Fruit fly (Drosophila melanogaster) whole organism, embryonic: ENCODE results near the gene bmm.

ENCODE experiments used
- Abd-B ChIP-seq: fragments of 200-800 bp; sonication (Bioruptor generic); optimal IDR thresholded peaks from 2 replicates; lab custom pipeline; 2018; ENCODE audit warnings: missing biosample characterization, mild to moderate bottlenecking, missing genetic modification characterization, moderate library complexity
- Ada2b ChIP-seq: fragments of 200-800 bp; sonication (Bioruptor generic); IDR thresholded peaks from 2 replicates; pipeline ENCODE4 v1.3.6; 2022; ENCODE audit warnings: missing biosample characterization, missing genetic modification characterization
- Aef1 ChIP-seq: fragments of 200-800 bp; sonication (Bioruptor generic); IDR thresholded peaks from 3 replicates; pipeline ENCODE4 v1.3.6; 2022; ENCODE audit warnings: missing biosample characterization, missing genetic modification characterization
- Asciz ChIP-seq: fragments of 200-800 bp; sonication (Bioruptor generic); optimal IDR thresholded peaks from 2 replicates; lab custom pipeline; 2017; ENCODE audit warnings: missing biosample characterization, mild to moderate bottlenecking, missing genetic modification characterization, missing genetic modification reagents
- Blimp-1 ChIP-seq: fragments of 200-800 bp; sonication (Bioruptor generic); optimal IDR thresholded peaks from 3 replicates; lab custom pipeline; 2018; ENCODE audit warnings: missing biosample characterization, missing genetic modification characterization, mild to moderate bottlenecking, moderate library complexity, missing genetic modification reagents
- CG10274 ChIP-seq: fragments of 200-800 bp; sonication (Bioruptor generic); optimal IDR thresholded peaks from 3 replicates; lab custom pipeline; 2017; ENCODE audit warnings: missing biosample characterization, mild to moderate bottlenecking, missing genetic modification characterization
- CG11085 ChIP-seq: fragments of 200-800 bp; sonication (Bioruptor generic); IDR thresholded peaks from 2 replicates; pipeline ENCODE4 v1.3.6; 2022; ENCODE audit warnings: missing biosample characterization, missing genetic modification characterization
- CG12155 ChIP-seq: fragments of 200-800 bp; sonication (Bioruptor generic); optimal IDR thresholded peaks from 3 replicates; lab custom pipeline; 2016; ENCODE audit warnings: missing biosample characterization, missing genetic modification characterization
- CG1233 ChIP-seq: fragments of 200-800 bp; sonication (Bioruptor generic); optimal IDR thresholded peaks from 4 replicates; lab custom pipeline; 2018; ENCODE audit warnings: missing biosample characterization, mild to moderate bottlenecking, missing genetic modification characterization
- CG12391 ChIP-seq: fragments of 200-800 bp; sonication (Bioruptor generic); optimal IDR thresholded peaks from 3 replicates; lab custom pipeline; 2018; ENCODE audit warnings: missing biosample characterization, mild to moderate bottlenecking, missing genetic modification characterization, moderate library complexity
- CG13287 ChIP-seq: fragments of 200-800 bp; sonication (Bioruptor generic); IDR thresholded peaks from 2 replicates; pipeline ENCODE4 v1.3.6; 2022; ENCODE audit warnings: missing biosample characterization, missing genetic modification characterization; ENCODE audit not compliant: partially characterized antibody
- CG13424 ChIP-seq: fragments of 200-800 bp; sonication (Bioruptor generic); optimal IDR thresholded peaks from 2 replicates; lab custom pipeline; 2019; ENCODE audit warnings: missing biosample characterization, mild to moderate bottlenecking, missing genetic modification characterization, moderate library complexity
- CG14710 ChIP-seq: fragments of 200-800 bp; sonication (Bioruptor generic); optimal IDR thresholded peaks from 3 replicates; lab custom pipeline; 2019; ENCODE audit warnings: missing biosample characterization, mild to moderate bottlenecking, missing genetic modification characterization, moderate library complexity
- CG1603 ChIP-seq: fragments of 200-800 bp; sonication (Bioruptor generic); optimal IDR thresholded peaks from 2 replicates; lab custom pipeline; 2019; ENCODE audit warnings: missing biosample characterization, mild to moderate bottlenecking, missing genetic modification characterization, moderate library complexity
- CG17829 ChIP-seq: fragments of 200-800 bp; optimal IDR thresholded peaks from 2 replicates; lab custom pipeline; 2019; ENCODE audit warnings: missing biosample characterization, mild to moderate bottlenecking, missing genetic modification characterization, moderate library complexity
- CG1792 ChIP-seq: fragments of 200-800 bp; sonication (Bioruptor generic); optimal IDR thresholded peaks from 2 replicates; lab custom pipeline; 2016; ENCODE audit warnings: missing biosample characterization, missing genetic modification characterization
- CG2712 ChIP-seq: fragments of 200-800 bp; optimal IDR thresholded peaks from 3 replicates; lab custom pipeline; 2019; ENCODE audit warnings: missing biosample characterization, mild to moderate bottlenecking, missing genetic modification characterization, moderate library complexity
- CG2875 ChIP-seq: fragments of 200-800 bp; sonication (Bioruptor generic); optimal IDR thresholded peaks from 2 replicates; lab custom pipeline; 2017; ENCODE audit warnings: missing biosample characterization, mild to moderate bottlenecking, missing genetic modification characterization, missing genetic modification reagents
- CG30431 ChIP-seq: fragments of 200-800 bp; sonication (Bioruptor generic); optimal IDR thresholded peaks from 2 replicates; lab custom pipeline; 2017; ENCODE audit warnings: missing biosample characterization, missing genetic modification characterization
- CG33557 ChIP-seq: fragments of 200-800 bp; sonication (Bioruptor generic); optimal IDR thresholded peaks from 2 replicates; lab custom pipeline; 2019; ENCODE audit warnings: missing biosample characterization, mild to moderate bottlenecking, missing genetic modification characterization, moderate library complexity
- CG6791 ChIP-seq: fragments of 200-800 bp; sonication (Bioruptor generic); IDR thresholded peaks from 3 replicates; pipeline ENCODE4 v1.3.6; 2022; ENCODE audit warnings: missing biosample characterization, missing genetic modification characterization; ENCODE audit not compliant: partially characterized antibody
- CG9727 ChIP-seq: fragments of 200-800 bp; sonication (Bioruptor generic); optimal IDR thresholded peaks from 3 replicates; lab custom pipeline; 2017; ENCODE audit warnings: missing biosample characterization, mild to moderate bottlenecking, missing genetic modification characterization
- Chrac-16 ChIP-seq: fragments of 200-800 bp; sonication (Bioruptor generic); optimal IDR thresholded peaks from 3 replicates; lab custom pipeline; 2016; ENCODE audit warnings: missing biosample characterization, missing genetic modification characterization
- CrebB ChIP-seq: fragments of 200-800 bp; sonication (Bioruptor generic); optimal IDR thresholded peaks from 3 replicates; lab custom pipeline; 2018; ENCODE audit warnings: missing biosample characterization, mild to moderate bottlenecking, missing genetic modification characterization
- D19A ChIP-seq: fragments of 200-800 bp; optimal IDR thresholded peaks from 3 replicates; lab custom pipeline; 2019; ENCODE audit warnings: missing biosample characterization, mild to moderate bottlenecking, missing genetic modification characterization, moderate library complexity
- HLH4C ChIP-seq: fragments of 200-800 bp; sonication (Bioruptor generic); IDR thresholded peaks from 3 replicates; pipeline ENCODE4 v1.3.6; 2022; ENCODE audit warnings: missing biosample characterization, missing genetic modification characterization; ENCODE audit not compliant: partially characterized antibody
- Hsf ChIP-seq: fragments of 200-800 bp; sonication (Bioruptor generic); optimal IDR thresholded peaks from 3 replicates; lab custom pipeline; 2016; ENCODE audit warnings: missing biosample characterization, missing genetic modification characterization
- Rfx ChIP-seq: fragments of 200-800 bp; sonication (Bioruptor generic); IDR thresholded peaks from 2 replicates; pipeline ENCODE4 v1.3.6; 2022; ENCODE audit warnings: missing biosample characterization, missing genetic modification characterization
- Spps ChIP-seq: fragments of 200-800 bp; sonication (Bioruptor generic); optimal IDR thresholded peaks from 2 replicates; lab custom pipeline; 2018; ENCODE audit warnings: missing biosample characterization, mild to moderate bottlenecking, missing genetic modification characterization
- ab ChIP-seq: fragments of 200-800 bp; sonication (Bioruptor generic); optimal IDR thresholded peaks from 2 replicates; lab custom pipeline; 2016; ENCODE audit warnings: missing biosample characterization, missing genetic modification characterization
- ac ChIP-seq: fragments of 200-800 bp; sonication (Bioruptor generic); optimal IDR thresholded peaks from 3 replicates; lab custom pipeline; 2017; ENCODE audit warnings: missing biosample characterization, mild to moderate bottlenecking, missing genetic modification characterization
- cg ChIP-seq: fragments of 200-800 bp; sonication (Bioruptor generic); optimal IDR thresholded peaks from 3 replicates; lab custom pipeline; 2019; ENCODE audit warnings: missing biosample characterization, mild to moderate bottlenecking, missing genetic modification characterization, moderate library complexity
- dati ChIP-seq: fragments of 200-800 bp; sonication (Bioruptor generic); IDR thresholded peaks from 2 replicates; pipeline ENCODE4 v1.3.6; 2022; ENCODE audit warnings: missing biosample characterization, missing genetic modification characterization
- en ChIP-seq: fragments of 200-800 bp; sonication (Bioruptor generic); optimal IDR thresholded peaks from 2 replicates; lab custom pipeline; 2016; ENCODE audit warnings: missing biosample characterization, missing genetic modification characterization
- ftz-f1 ChIP-seq: fragments of 200-800 bp; sonication (Bioruptor generic); optimal IDR thresholded peaks from 2 replicates; lab custom pipeline; 2016; ENCODE audit warnings: missing biosample characterization, missing genetic modification characterization
- gro ChIP-seq: fragments of 200-800 bp; sonication (Bioruptor generic); optimal IDR thresholded peaks from 2 replicates; lab custom pipeline; 2016; ENCODE audit warnings: missing biosample characterization, missing genetic modification characterization
- gt ChIP-seq: fragments of 200-800 bp; sonication (Bioruptor generic); IDR thresholded peaks from 2 replicates; pipeline ENCODE4 v1.3.6; 2022; ENCODE audit warnings: missing biosample characterization, missing genetic modification characterization
- h ChIP-seq: fragments of >200 bp; optimal IDR thresholded peaks from 2 replicates; lab custom pipeline; 2017
- hb ChIP-seq: fragments of 200-800 bp; sonication (Bioruptor generic); IDR thresholded peaks from 3 replicates; pipeline ENCODE4 v1.3.6; 2022; ENCODE audit warnings: missing biosample characterization, missing genetic modification characterization; ENCODE audit not compliant: partially characterized antibody
- jigr1 ChIP-seq: fragments of 200-800 bp; sonication (Bioruptor generic); IDR thresholded peaks from 3 replicates; pipeline ENCODE4 v1.3.6; 2022; ENCODE audit warnings: missing biosample characterization, missing genetic modification characterization
- lilli ChIP-seq: fragments of 200-800 bp; sonication (Bioruptor generic); optimal IDR thresholded peaks from 3 replicates; lab custom pipeline; 2016; ENCODE audit warnings: missing biosample characterization, missing genetic modification characterization
- luna ChIP-seq: fragments of 200-800 bp; sonication (Bioruptor generic); optimal IDR thresholded peaks from 2 replicates; lab custom pipeline; 2016; ENCODE audit warnings: missing biosample characterization, missing genetic modification characterization
- mam ChIP-seq: fragments of 200-800 bp; sonication (Bioruptor generic); optimal IDR thresholded peaks from 3 replicates; lab custom pipeline; 2016; ENCODE audit warnings: missing biosample characterization, missing genetic modification characterization
- repo ChIP-seq: fragments of 200-800 bp; sonication (Bioruptor generic); optimal IDR thresholded peaks from 2 replicates; lab custom pipeline; 2016; ENCODE audit warnings: missing biosample characterization, missing genetic modification characterization
- sc ChIP-seq, 3 experiments: fragments of >200 bp in 2 of 3; fragments of 200-800 bp in 1 of 3; sonication (Bioruptor generic) in 1 of 3; optimal IDR thresholded peaks; 2 replicates in 2 of 3; 3 replicates in 1 of 3; lab custom pipeline; 2017; ENCODE audit warnings: mild to moderate bottlenecking in 1 of 3, missing biosample characterization in 1 of 3, missing genetic modification characterization in 1 of 3, missing genetic modification reagents in 1 of 3
- slp2 ChIP-seq: fragments of 200-800 bp; sonication (Bioruptor generic); optimal IDR thresholded peaks from 2 replicates; lab custom pipeline; 2016; ENCODE audit warnings: missing biosample characterization, missing genetic modification characterization
- sob ChIP-seq: fragments of 200-800 bp; sonication (Bioruptor generic); IDR thresholded peaks from 2 replicates; pipeline ENCODE4 v1.3.6; 2022; ENCODE audit warnings: missing biosample characterization, missing genetic modification characterization
- sug ChIP-seq: fragments of 200-800 bp; optimal IDR thresholded peaks from 2 replicates; lab custom pipeline; 2019; ENCODE audit warnings: missing biosample characterization, mild to moderate bottlenecking, missing genetic modification characterization, moderate library complexity
- tio ChIP-seq: fragments of 200-800 bp; sonication (Bioruptor generic); optimal IDR thresholded peaks from 2 replicates; lab custom pipeline; 2017; ENCODE audit warnings: missing biosample characterization, missing genetic modification characterization, inconsistent platforms

The bmm gene

dm6 chr3L:14759097-14759795 is 27.0 kb downstream of the bmm start (continued):
- TF ChIP-seq Ada2b (peak; percentile 99), CG30431 (GFP tag; lab: Kevin White, UChicago) (peak; percentile 100), CG6791 (GFP tag; lab: Robert Waterston, UW) (peak; percentile 61; the same call in 2 of the 3 replicates), Asciz (GFP tag; lab: Kevin White, UChicago) (peak; percentile 100), sob (GFP tag; lab: Robert Waterston, UW) (peak; percentile 100), ac (GFP tag; lab: Kevin White, UChicago) (peak; percentile 99), CG13287 (GFP tag; lab: Robert Waterston, UW) (peak; percentile 67; the same call in 1 of the 2 replicates), ftz-f1 (GFP tag; lab: Kevin White, UChicago) (peak; percentile 92), gro (GFP tag; lab: Kevin White, UChicago) (peak; percentile 99), CrebB (tag; lab: Kevin White, UChicago) (peak; percentile 99), CG33557 (GFP tag; lab: Kevin White, UChicago) (peak; percentile 100), gt (GFP tag; lab: Robert Waterston, UW) (peak; percentile 97), CG14710 (tag; lab: Kevin White, UChicago) (peak; percentile 99), ab (GFP tag; lab: Kevin White, UChicago) (peak; percentile 96), CG13424 (tag; lab: Kevin White, UChicago) (peak; percentile 100), en (GFP tag; lab: Kevin White, UChicago) (peak; percentile 98), Chrac-16 (GFP tag; lab: Kevin White, UChicago) (peak; percentile 99), hb (peak; percentile 73), CG12155 (peak; percentile 99), lilli (GFP tag; lab: Kevin White, UChicago) (peak; percentile 100), sc (optimal IDR thresholded peaks at IDR 0.05; lab: Kevin White, UChicago) (no peak), sc (GFP tag; optimal IDR thresholded peaks at IDR 0.05; lab: Kevin White, UChicago) (peak; percentile 100), Hsf (GFP tag; lab: Kevin White, UChicago) (peak; percentile 100), jigr1 (GFP tag; lab: Robert Waterston, UW) (peak; percentile 99), CG10274 (GFP tag; lab: Kevin White, UChicago) (peak; percentile 97), HLH4C (no peak), CG1792 (GFP tag; lab: Kevin White, UChicago) (peak; percentile 98), h (lab: Kevin White, UChicago) (no peak), Aef1 (GFP tag; lab: Robert Waterston, UW) (peak; percentile 99), Abd-B (GFP tag; lab: Kevin White, UChicago) (peak; percentile 100), D19A (peak; percentile 98), CG17829 (peak; percentile 100), sug (tag; lab: Kevin White, UChicago) (peak; percentile 100), repo (GFP tag; lab: Kevin White, UChicago) (peak; percentile 98), Spps (tag; lab: Kevin White, UChicago) (peak; percentile 99), Rfx (peak; percentile 100), dati (peak; percentile 98), CG12391 (tag; lab: Kevin White, UChicago) (peak; percentile 100), tio (GFP tag; lab: Kevin White, UChicago) (peak; percentile 100), slp2 (GFP tag; lab: Kevin White, UChicago) (peak; percentile 99), CG1233 (GFP tag; lab: Kevin White, UChicago) (peak; percentile 100), CG2875 (GFP tag; lab: Kevin White, UChicago) (peak; percentile 100), CG11085 (GFP tag; lab: Robert Waterston, UW) (peak; percentile 99), Blimp-1 (GFP tag; lab: Kevin White, UChicago) (peak; percentile 99), CG1603 (peak; percentile 94), cg (GFP tag; lab: Kevin White, UChicago) (peak; percentile 29), luna (peak; percentile 98), CG9727 (GFP tag; lab: Kevin White, UChicago) (peak; percentile 100), mam (peak; percentile 99), CG2712 (tag; lab: Kevin White, UChicago) (peak; percentile 100)
